Fruit fly (Drosophila melanogaster) whole organism, embryonic: ENCODE measurements around the gene teq.
A peak's percentile ranks its signal among the peaks of the same experiment; 100 is the strongest.

Source experiments
- CG11093 ChIP-seq: fragments of 200-800 bp; sonication (Bioruptor generic); IDR thresholded peaks from 3 replicates; pipeline ENCODE4 v1.3.6; 2022; ENCODE audit warnings: missing biosample characterization, missing genetic modification characterization
- CG12219 ChIP-seq: fragments of 200-800 bp; sonication (Bioruptor generic); optimal IDR thresholded peaks from 3 replicates; lab custom pipeline; 2018; ENCODE audit warnings: missing biosample characterization, mild to moderate bottlenecking, missing genetic modification characterization
- CG6813 ChIP-seq: fragments of 200-800 bp; sonication (Bioruptor generic); optimal IDR thresholded peaks from 2 replicates; lab custom pipeline; 2017; ENCODE audit warnings: missing biosample characterization, missing genetic modification characterization, mild to moderate bottlenecking, moderate library complexity, missing genetic modification reagents
- CG7987 ChIP-seq: fragments of 200-800 bp; sonication (Bioruptor generic); optimal IDR thresholded peaks from 2 replicates; lab custom pipeline; 2018; ENCODE audit warnings: missing biosample characterization, mild to moderate bottlenecking, missing genetic modification characterization, moderate library complexity
- HmgZ ChIP-seq: fragments of 200-800 bp; sonication (Bioruptor generic); optimal IDR thresholded peaks from 2 replicates; lab custom pipeline; 2018; ENCODE audit warnings: missing biosample characterization, mild to moderate bottlenecking, missing genetic modification characterization
- luna ChIP-seq: fragments of 200-800 bp; sonication (Bioruptor generic); optimal IDR thresholded peaks from 2 replicates; lab custom pipeline; 2016; ENCODE audit warnings: missing biosample characterization, missing genetic modification characterization
- otp ChIP-seq: fragments of 200-800 bp; sonication (Bioruptor generic); IDR thresholded peaks from 3 replicates; pipeline ENCODE4, ENCODE4 v1.3.6; 2022; ENCODE audit warnings: missing biosample characterization, missing genetic modification characterization

DNA sequence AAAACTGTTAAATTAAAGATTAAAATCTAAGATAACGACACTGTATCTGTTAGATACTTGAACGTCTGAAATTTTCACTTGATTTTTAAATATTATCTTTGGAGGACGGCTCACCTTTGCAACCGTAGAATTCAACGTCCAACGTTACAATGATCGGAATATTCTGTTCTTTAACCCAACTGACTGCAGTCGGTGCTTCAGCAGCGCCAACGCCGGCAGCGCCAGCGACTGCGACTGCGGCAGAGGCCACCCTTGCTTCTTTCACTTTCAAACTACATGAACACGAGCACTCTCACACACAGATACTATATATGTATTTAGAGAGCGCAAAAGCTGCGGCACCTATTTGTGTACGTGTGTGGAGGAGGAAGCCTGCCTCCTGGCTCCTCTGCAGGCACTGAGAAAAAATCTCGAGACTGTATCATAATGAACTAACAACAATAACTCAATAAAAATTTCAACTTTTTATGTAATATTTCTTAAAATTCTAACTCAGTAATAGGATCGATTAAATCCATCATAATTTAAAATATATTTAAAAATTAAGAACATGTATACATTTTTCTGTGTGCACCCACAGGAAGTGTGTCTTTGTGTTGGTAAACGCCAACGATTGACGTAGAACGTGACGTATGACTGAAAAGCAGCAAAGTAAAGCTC, 16.9 kb upstream of the teq start:
- peak; percentile 70; the same call in 2 of the 3 replicates for TF ChIP-seq otp (GFP tag; lab: Robert Waterston, UW)
- peak; percentile 80 for TF ChIP-seq CG11093 (GFP tag; lab: Robert Waterston, UW)
- TF ChIP-seq CG12219 (GFP tag; lab: Kevin White, UChicago) = peak; percentile 74
- peak; percentile 94 for TF ChIP-seq HmgZ (tag; lab: Kevin White, UChicago)
- peak; percentile 68 for TF ChIP-seq CG7987 (GFP tag; lab: Kevin White, UChicago)
- no peak for TF ChIP-seq luna (GFP tag; lab: Kevin White, UChicago)
- peak; percentile 89 for TF ChIP-seq CG6813 (GFP tag; lab: Kevin White, UChicago)
